Worm (Caenorhabditis elegans) whole organism, mixed stage, embryonic: ENCODE data around the gene T27A1.2.

Experiments
- bed-3 ChIP-seq: fragments of 200-800 bp; sonication (Bioruptor generic); optimal IDR thresholded peaks from 3 replicates; lab custom pipeline; 2018; ENCODE audit warnings: mild to moderate bottlenecking, missing genetic modification characterization, moderate library complexity, missing compliant biosample characterization
- blmp-1 ChIP-seq: fragments of 150-350 bp; optimal IDR thresholded peaks from 2 replicates; lab custom pipeline; 2014; ENCODE audit warnings: missing biosample characterization, missing genetic modification characterization
- mab-5 ChIP-seq: fragments of 150-350 bp; optimal IDR thresholded peaks from 2 replicates; lab custom pipeline; 2014; ENCODE audit warnings: missing biosample characterization, missing genetic modification characterization
- nhr-28 ChIP-seq: fragments of 150-350 bp; optimal IDR thresholded peaks from 2 replicates; lab custom pipeline; 2014; ENCODE audit warnings: missing biosample characterization, missing genetic modification characterization
- pha-4 ChIP-seq: fragments of 150-350 bp; optimal IDR thresholded peaks from 2 replicates; lab custom pipeline; 2018; ENCODE audit warnings: missing biosample characterization, missing genetic modification reagents, missing genetic modification characterization
- snpc-4 ChIP-seq: fragments of 150-350 bp; optimal IDR thresholded peaks from 2 replicates; lab custom pipeline; 2014; ENCODE audit warnings: missing biosample characterization, missing genetic modification characterization
- sptf-1 ChIP-seq: sonication (generic microtip); optimal IDR thresholded peaks from 2 replicates; lab custom pipeline; 2017; ENCODE audit warnings: mild to moderate bottlenecking, missing genetic modification characterization, moderate library complexity, missing compliant biosample characterization
- unc-39 ChIP-seq: fragments of 150-350 bp; optimal IDR thresholded peaks from 2 replicates; lab custom pipeline; 2014; ENCODE audit warnings: missing biosample characterization, missing genetic modification characterization

DNA sequence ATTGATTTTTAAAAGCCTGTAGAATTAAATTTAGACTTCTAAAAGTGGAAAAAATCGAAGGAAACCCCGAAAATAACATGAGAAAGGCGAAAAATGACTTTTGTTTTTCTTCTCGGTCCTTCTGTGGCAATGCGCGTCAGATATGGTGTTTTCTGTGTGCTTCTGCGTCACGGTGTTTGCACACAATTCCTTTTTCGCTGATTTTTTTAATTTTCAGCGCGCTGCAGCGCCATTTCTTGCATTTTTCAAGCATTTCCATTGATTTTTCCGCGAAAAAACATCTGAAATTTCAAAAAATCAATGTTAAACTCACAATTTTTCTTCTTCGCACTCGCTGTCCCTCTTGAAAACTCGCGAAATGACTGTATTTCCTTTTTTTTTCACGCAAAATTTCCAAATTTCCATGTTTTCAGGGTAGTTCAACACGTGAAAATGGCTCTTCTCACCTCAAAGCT, 43.5 kb upstream of the T27A1.2 start, which contains the start of the genes cdc-37 and W08F4.3:
- TF ChIP-seq nhr-28 (tag; lab: Kevin White, UChicago) (no peak), bed-3 (GFP tag; lab: Kevin White, UChicago) (no peak), mab-5 (no peak), pha-4 (tag; lab: Kevin White, UChicago) (no peak), blmp-1 (tag; lab: Kevin White, UChicago) (no peak), snpc-4 (tag; lab: Kevin White, UChicago) (no peak), sptf-1 (tag; lab: Kevin White, UChicago) (no peak), unc-39 (no peak)
